Worm (Caenorhabditis elegans): ENCODE results near the gene grsp-2.

DNA sequence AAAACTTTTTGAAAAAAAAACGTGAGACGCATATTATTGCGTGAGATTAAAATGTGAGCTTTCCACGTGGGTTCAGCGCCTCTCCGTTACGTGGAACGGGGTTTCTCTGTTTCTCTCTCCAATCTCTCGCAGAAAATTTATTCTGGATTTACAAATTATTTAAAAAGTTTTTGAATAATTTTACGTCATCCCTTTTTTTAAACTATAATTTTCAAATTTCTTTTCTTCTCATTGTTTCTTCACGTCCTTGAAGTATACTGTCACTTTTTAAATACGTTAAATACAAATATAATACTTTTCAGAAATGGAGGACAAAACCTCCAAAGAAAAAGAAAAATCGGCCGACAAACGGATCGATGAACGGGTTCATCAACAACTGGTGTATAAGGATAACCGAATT is 11.4 kb downstream of the grsp-2 start, which contains the start of gene T28C6.7:
- TF ChIP-seq lin-13 (GFP tag; optimal IDR thresholded peaks at IDR 0.05) (no peak), dmd-9 (GFP tag; IDR thresholded peaks at IDR 0.05) (no peak), unc-39 (tag; optimal IDR thresholded peaks at IDR 0.05) (no peak)

Measured in whole organism, L4 larva.